Worm (Caenorhabditis elegans) whole organism, early embryonic: ENCODE measurements around the gene pqn-35.

Experiments
- F13C5.2 ChIP-seq: sonication (generic microtip); optimal IDR thresholded peaks from 2 replicates; lab custom pipeline; 2017; ENCODE audit warnings: mild to moderate bottlenecking, missing genetic modification characterization, inconsistent platforms, missing compliant biosample characterization
- aly-1 ChIP-seq: sonication (generic microtip); optimal IDR thresholded peaks from 2 replicates; lab custom pipeline; 2016; ENCODE audit warnings: missing genetic modification characterization, missing compliant biosample characterization
- ama-1 ChIP-seq: fragments of 150-350 bp; optimal IDR thresholded peaks from 2 replicates; lab custom pipeline; 2014
- ceh-36 ChIP-seq: sonication (generic microtip); optimal IDR thresholded peaks from 2 replicates; lab custom pipeline; 2016; ENCODE audit warnings: missing genetic modification characterization, inconsistent platforms, missing compliant biosample characterization
- ets-7 ChIP-seq: sonication (generic microtip); optimal IDR thresholded peaks from 2 replicates; lab custom pipeline; 2016; ENCODE audit warnings: missing genotype, missing genetic modification characterization, missing compliant biosample characterization
- flt-1 ChIP-seq: fragments of 200-800 bp; sonication (Bioruptor generic); IDR thresholded peaks from 2 replicates; pipeline ENCODE4 v1.3.6; 2022; ENCODE audit warnings: missing genetic modification characterization, missing compliant biosample characterization
- hmbx-1 ChIP-seq: sonication (generic microtip); optimal IDR thresholded peaks from 2 replicates; lab custom pipeline; 2016; ENCODE audit warnings: mild to moderate bottlenecking, missing genetic modification characterization, missing compliant biosample characterization
- hmg-4 ChIP-seq: fragments of 200-800 bp; sonication (Bioruptor generic); optimal IDR thresholded peaks from 2 replicates; lab custom pipeline; 2018; ENCODE audit warnings: mild to moderate bottlenecking, missing genetic modification characterization, missing compliant biosample characterization
- hnd-1 ChIP-seq: sonication (generic microtip); optimal IDR thresholded peaks from 2 replicates; lab custom pipeline; 2016; ENCODE audit warnings: missing genetic modification characterization, missing compliant biosample characterization
- pes-1 ChIP-seq: fragments of 200-800 bp; sonication (Bioruptor generic); IDR thresholded peaks from 2 replicates; pipeline ENCODE4 v1.3.6; 2022; ENCODE audit warnings: missing genetic modification reagents, missing genetic modification characterization, missing compliant biosample characterization
- sea-1 ChIP-seq: fragments of 200-800 bp; sonication (Bioruptor generic); conservative IDR thresholded peaks from 2 replicates; pipeline ENCODE4 v1.3.6; 2022; ENCODE audit warnings: missing genetic modification characterization, missing compliant biosample characterization
- tbx-11 ChIP-seq: fragments of 200-800 bp; sonication (Bioruptor generic); IDR thresholded peaks from 2 replicates; pipeline ENCODE4 v1.3.6; 2022; ENCODE audit warnings: missing genetic modification characterization, missing compliant biosample characterization
- tbx-37 ChIP-seq: fragments of 200-800 bp; sonication (Bioruptor generic); conservative IDR thresholded peaks from 2 replicates; pipeline ENCODE4 v1.3.6; 2022; ENCODE audit warnings: missing genetic modification reagents, missing genetic modification characterization, missing compliant biosample characterization
- tra-4 ChIP-seq: sonication (generic microtip); optimal IDR thresholded peaks from 2 replicates; lab custom pipeline; 2017; ENCODE audit warnings: missing genetic modification characterization, missing compliant biosample characterization

DNA sequence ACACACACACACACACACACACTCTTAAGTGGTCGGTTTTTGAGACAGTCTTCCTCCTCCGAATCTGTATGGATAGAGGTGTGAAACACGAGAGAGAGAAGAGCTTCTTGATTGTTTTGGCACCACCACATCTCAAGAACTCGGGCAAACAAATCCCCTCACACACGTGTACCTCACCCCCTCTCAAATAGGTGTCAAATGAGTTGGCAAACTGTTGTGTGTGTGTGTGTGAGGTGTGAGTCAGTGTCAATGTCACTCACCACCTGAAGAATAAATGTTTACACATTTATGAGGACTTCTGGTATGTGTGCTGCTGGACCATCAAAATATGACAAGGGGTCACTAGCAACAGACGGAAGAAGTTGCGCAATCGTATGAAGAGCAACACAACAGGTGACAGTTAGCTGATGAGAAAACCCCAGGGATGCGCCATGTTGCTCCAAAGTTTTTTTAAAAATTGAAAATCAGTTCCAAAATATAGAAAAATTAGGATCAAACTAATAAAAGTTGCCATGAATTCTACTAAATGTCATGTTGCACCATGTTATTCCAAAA is 32.8 kb upstream of the pqn-35 start:
- TF ChIP-seq hnd-1 (tag; lab: Kevin White, UChicago) (no peak), pes-1 (no peak), ama-1 (lab: Kevin White, UChicago) (no peak), F13C5.2 (no peak), flt-1 (no peak), ceh-36 (no peak), sea-1 (GFP tag; lab: Robert Waterston, UW) (no peak), hmg-4 (no peak), ets-7 (no peak), aly-1 (tag; lab: Kevin White, UChicago) (no peak), tbx-37 (GFP tag; lab: Robert Waterston, UW) (no peak), tra-4 (tag; lab: Kevin White, UChicago) (no peak), hmbx-1 (tag; lab: Kevin White, UChicago) (no peak), tbx-11 (GFP tag; lab: Robert Waterston, UW) (no peak)
